Fruit fly (Drosophila melanogaster) whole organism, embryonic: ENCODE data around the gene Blm.

Experiments used
- Abd-B ChIP-seq: fragments of 200-800 bp; sonication (Bioruptor generic); optimal IDR thresholded peaks from 2 replicates; lab custom pipeline; 2018; ENCODE audit warnings: missing biosample characterization, mild to moderate bottlenecking, missing genetic modification characterization, moderate library complexity
- Adf1 ChIP-seq: fragments of 200-800 bp; sonication (Bioruptor generic); IDR thresholded peaks from 2 replicates; pipeline ENCODE4 v1.3.6; 2022; ENCODE audit warnings: missing biosample characterization, missing genetic modification characterization
- Asciz ChIP-seq: fragments of 200-800 bp; sonication (Bioruptor generic); optimal IDR thresholded peaks from 2 replicates; lab custom pipeline; 2017; ENCODE audit warnings: missing biosample characterization, mild to moderate bottlenecking, missing genetic modification characterization, missing genetic modification reagents
- Atf3 ChIP-seq: fragments of 200-800 bp; sonication (Bioruptor generic); optimal IDR thresholded peaks from 3 replicates; lab custom pipeline; 2016; ENCODE audit warnings: missing biosample characterization, missing genetic modification characterization
- BtbVII ChIP-seq: fragments of 200-800 bp; sonication (Bioruptor generic); optimal IDR thresholded peaks from 3 replicates; lab custom pipeline; 2017; ENCODE audit warnings: missing biosample characterization, mild to moderate bottlenecking, missing genetic modification characterization
- CG10209 ChIP-seq: fragments of 200-800 bp; sonication (Bioruptor generic); optimal IDR thresholded peaks from 3 replicates; lab custom pipeline; 2017; ENCODE audit warnings: missing biosample characterization, mild to moderate bottlenecking, missing genetic modification characterization, missing genetic modification reagents
- CG10959 ChIP-seq: fragments of 200-800 bp; sonication (Bioruptor generic); IDR thresholded peaks from 2 replicates; pipeline ENCODE4 v1.3.6; 2022; ENCODE audit warnings: missing biosample characterization, missing genetic modification characterization
- CG11398 ChIP-seq: fragments of 200-800 bp; sonication (Bioruptor generic); optimal IDR thresholded peaks from 2 replicates; lab custom pipeline; 2016; ENCODE audit warnings: missing biosample characterization, missing genetic modification characterization
- CG1233 ChIP-seq: fragments of 200-800 bp; sonication (Bioruptor generic); optimal IDR thresholded peaks from 4 replicates; lab custom pipeline; 2018; ENCODE audit warnings: missing biosample characterization, mild to moderate bottlenecking, missing genetic modification characterization
- CG14441 ChIP-seq: fragments of 200-800 bp; sonication (Bioruptor generic); IDR thresholded peaks from 2 replicates; pipeline ENCODE4 v1.3.6; 2022; ENCODE audit warnings: missing biosample characterization, missing genetic modification characterization
- CG17361 ChIP-seq: fragments of 200-800 bp; sonication (Bioruptor generic); IDR thresholded peaks from 3 replicates; pipeline ENCODE4 v1.3.6; 2022; ENCODE audit warnings: missing biosample characterization, missing genetic modification characterization
- CG2678 ChIP-seq: fragments of 200-800 bp; sonication (Bioruptor generic); optimal IDR thresholded peaks from 3 replicates; lab custom pipeline; 2019; ENCODE audit warnings: missing biosample characterization, mild to moderate bottlenecking, missing genetic modification characterization, moderate library complexity
- CG2712 ChIP-seq: fragments of 200-800 bp; optimal IDR thresholded peaks from 3 replicates; lab custom pipeline; 2019; ENCODE audit warnings: missing biosample characterization, mild to moderate bottlenecking, missing genetic modification characterization, moderate library complexity
- CG30431 ChIP-seq: fragments of 200-800 bp; sonication (Bioruptor generic); optimal IDR thresholded peaks from 2 replicates; lab custom pipeline; 2017; ENCODE audit warnings: missing biosample characterization, missing genetic modification characterization
- CG4424 ChIP-seq: fragments of 200-800 bp; sonication (Bioruptor generic); optimal IDR thresholded peaks from 3 replicates; lab custom pipeline; 2016; ENCODE audit warnings: missing biosample characterization, missing genetic modification characterization
- CG5180 ChIP-seq: fragments of 200-800 bp; sonication (Bioruptor generic); optimal IDR thresholded peaks from 3 replicates; lab custom pipeline; 2017; ENCODE audit warnings: missing biosample characterization, missing genetic modification characterization, mild to moderate bottlenecking, moderate library complexity, missing genetic modification reagents
- CG6854 ChIP-seq: fragments of 200-800 bp; sonication (Bioruptor generic); optimal IDR thresholded peaks from 3 replicates; lab custom pipeline; 2017; ENCODE audit warnings: missing biosample characterization, mild to moderate bottlenecking, missing genetic modification characterization
- CG8478 ChIP-seq: fragments of >200 bp; optimal IDR thresholded peaks from 2 replicates; lab custom pipeline; 2018
- CHES-1-like ChIP-seq: fragments of 200-800 bp; sonication (Bioruptor generic); optimal IDR thresholded peaks from 2 replicates; lab custom pipeline; 2016; ENCODE audit warnings: missing biosample characterization, missing genetic modification characterization
- D ChIP-seq, 2 experiments: fragments of 200-800 bp in 1 of 2; fragments of >200 bp in 1 of 2; sonication (Bioruptor generic) in 1 of 2; optimal IDR thresholded peaks; 2 replicates in 1 of 2; 3 replicates in 1 of 2; lab custom pipeline; 2017; ENCODE audit warnings: mild to moderate bottlenecking in 1 of 2, missing biosample characterization in 1 of 2, missing genetic modification characterization in 1 of 2, missing genetic modification reagents in 1 of 2
- Drgx ChIP-seq: fragments of 200-800 bp; sonication (Bioruptor generic); IDR thresholded peaks from 2 replicates; pipeline ENCODE4 v1.3.6; 2022; ENCODE audit warnings: missing biosample characterization, missing genetic modification characterization
- HLHmδ ChIP-seq: fragments of 200-800 bp; sonication (Bioruptor generic); optimal IDR thresholded peaks from 2 replicates; lab custom pipeline; 2018; ENCODE audit warnings: missing biosample characterization, mild to moderate bottlenecking, missing genetic modification characterization, moderate library complexity
- Hmx ChIP-seq: fragments of 200-800 bp; sonication (Bioruptor generic); optimal IDR thresholded peaks from 2 replicates; lab custom pipeline; 2016; ENCODE audit warnings: missing biosample characterization, missing genetic modification characterization
- Max ChIP-seq: fragments of 200-800 bp; sonication (Bioruptor generic); optimal IDR thresholded peaks from 2 replicates; lab custom pipeline; 2016; ENCODE audit warnings: missing biosample characterization, mild to moderate bottlenecking, missing genetic modification characterization
- Med ChIP-seq: fragments of 200-800 bp; sonication (Bioruptor generic); peaks from one replicate; lab custom pipeline; 2016; ENCODE audit warnings: missing biosample characterization, missing genetic modification characterization, mild to moderate bottlenecking, inconsistent platforms, moderate library complexity
- NC2α ChIP-seq: fragments of 200-800 bp; sonication (Bioruptor generic); optimal IDR thresholded peaks from 2 replicates; lab custom pipeline; 2016; ENCODE audit warnings: missing biosample characterization, missing genetic modification characterization
- Scr ChIP-seq: fragments of 200-800 bp; sonication (Bioruptor generic); IDR thresholded peaks from 2 replicates; pipeline ENCODE4 v1.3.6; 2022; ENCODE audit warnings: missing biosample characterization, missing genetic modification characterization; ENCODE audit not compliant: partially characterized antibody
- Sin3A ChIP-seq: fragments of >200 bp; optimal IDR thresholded peaks from 2 replicates; lab custom pipeline; 2018
- Vsx1 ChIP-seq: fragments of 200-800 bp; sonication (Bioruptor generic); optimal IDR thresholded peaks from 2 replicates; lab custom pipeline; 2017; ENCODE audit warnings: missing biosample characterization, mild to moderate bottlenecking, missing genetic modification characterization, missing genetic modification reagents
- YL-1 ChIP-seq: fragments of 200-800 bp; sonication (Bioruptor generic); optimal IDR thresholded peaks from 3 replicates; lab custom pipeline; 2017; ENCODE audit warnings: missing biosample characterization, mild to moderate bottlenecking, missing genetic modification characterization
- bsh ChIP-seq, 2 experiments: fragments of 200-800 bp; sonication (Bioruptor generic); optimal IDR thresholded peaks; 2 replicates each; lab custom pipeline; 2017 to 2018; ENCODE audit warnings: mild to moderate bottlenecking in 2 of 2, missing biosample characterization in 2 of 2, missing genetic modification characterization in 2 of 2, moderate library complexity in 1 of 2
- crp ChIP-seq, 2 experiments: fragments of 200-800 bp; sonication (Bioruptor generic); optimal IDR thresholded peaks; 2 replicates in 1 of 2; 3 replicates in 1 of 2; lab custom pipeline; 2017; ENCODE audit warnings: missing biosample characterization in 2 of 2, missing genetic modification characterization in 2 of 2, mild to moderate bottlenecking in 1 of 2, moderate library complexity in 1 of 2
- dmrt11E ChIP-seq: fragments of 200-800 bp; sonication (Bioruptor generic); optimal IDR thresholded peaks from 3 replicates; lab custom pipeline; 2018; ENCODE audit warnings: missing biosample characterization, mild to moderate bottlenecking, missing genetic modification characterization, moderate library complexity
- fd3F ChIP-seq: fragments of 200-800 bp; sonication (Bioruptor generic); optimal IDR thresholded peaks from 2 replicates; lab custom pipeline; 2018; ENCODE audit warnings: missing biosample characterization, mild to moderate bottlenecking, missing genetic modification characterization, moderate library complexity
- gce ChIP-seq: fragments of 200-800 bp; sonication (Bioruptor generic); IDR thresholded peaks from 3 replicates; pipeline ENCODE4 v1.3.6; 2022; ENCODE audit warnings: missing biosample characterization, missing genetic modification characterization
- gcm ChIP-seq: fragments of 200-800 bp; sonication (Bioruptor generic); optimal IDR thresholded peaks from 2 replicates; lab custom pipeline; 2019; ENCODE audit warnings: missing biosample characterization, mild to moderate bottlenecking, missing genetic modification characterization, moderate library complexity
- grn ChIP-seq: fragments of 200-800 bp; sonication (Bioruptor generic); optimal IDR thresholded peaks from 3 replicates; lab custom pipeline; 2017; ENCODE audit warnings: missing biosample characterization, missing genetic modification characterization
- h ChIP-seq: fragments of >200 bp; optimal IDR thresholded peaks from 2 replicates; lab custom pipeline; 2017
- ham ChIP-seq: fragments of 200-800 bp; sonication (Bioruptor generic); IDR thresholded peaks from 2 replicates; pipeline ENCODE4 v1.3.6; 2022; ENCODE audit warnings: missing biosample characterization, missing genetic modification characterization
- hkb ChIP-seq, 2 experiments: fragments of 200-800 bp in 1 of 2; fragments of >200 bp in 1 of 2; sonication (Bioruptor generic) in 1 of 2; IDR thresholded peaks in 1 of 2; optimal IDR thresholded peaks in 1 of 2; 2 replicates each; pipeline versions ENCODE4 v1.3.6 to Lab custom; 2017 to 2022; ENCODE audit warnings: missing biosample characterization in 1 of 2, missing genetic modification characterization in 1 of 2
- lola ChIP-seq, 3 experiments: fragments of >200 bp in 2 of 3; fragments of 200-800 bp in 1 of 3; sonication (Bioruptor generic) in 1 of 3; optimal IDR thresholded peaks; 2 replicates each; lab custom pipeline; 2017 to 2019; ENCODE audit warnings: missing biosample characterization in 3 of 3, missing genetic modification characterization in 3 of 3, mild to moderate bottlenecking in 1 of 3, moderate library complexity in 1 of 3
- nerfin-2 ChIP-seq: fragments of 200-800 bp; sonication (Bioruptor generic); IDR thresholded peaks from 2 replicates; pipeline ENCODE4 v1.3.6; 2022; ENCODE audit warnings: missing biosample characterization, missing genetic modification characterization; ENCODE audit not compliant: partially characterized antibody
- nmo ChIP-seq: fragments of 200-800 bp; sonication (Bioruptor generic); optimal IDR thresholded peaks from 2 replicates; lab custom pipeline; 2018; ENCODE audit warnings: missing biosample characterization, mild to moderate bottlenecking, missing genetic modification characterization, moderate library complexity
- oc ChIP-seq: fragments of 200-800 bp; sonication (Bioruptor generic); optimal IDR thresholded peaks from 2 replicates; lab custom pipeline; 2018; ENCODE audit warnings: missing biosample characterization, mild to moderate bottlenecking, missing genetic modification characterization, moderate library complexity
- onecut ChIP-seq: fragments of 200-800 bp; sonication (Bioruptor generic); IDR thresholded peaks from 2 replicates; pipeline ENCODE4 v1.3.6; 2022; ENCODE audit warnings: missing biosample characterization, missing genetic modification characterization
- pb ChIP-seq: fragments of 200-800 bp; sonication (Bioruptor generic); optimal IDR thresholded peaks from 3 replicates; lab custom pipeline; 2016; ENCODE audit warnings: missing biosample characterization, missing genetic modification characterization
- pita ChIP-seq: fragments of 200-800 bp; sonication (Bioruptor generic); optimal IDR thresholded peaks from 2 replicates; lab custom pipeline; 2017; ENCODE audit warnings: missing biosample characterization, mild to moderate bottlenecking, missing genetic modification characterization
- sim ChIP-seq: fragments of 200-800 bp; sonication (Bioruptor generic); IDR thresholded peaks from 2 replicates; pipeline ENCODE4 v1.3.6; 2022; ENCODE audit warnings: missing biosample characterization, missing genetic modification characterization
- sr ChIP-seq: fragments of 200-800 bp; sonication (Bioruptor generic); IDR thresholded peaks from 3 replicates; pipeline ENCODE4 v1.3.6; 2022; ENCODE audit warnings: missing biosample characterization, missing genetic modification characterization
- trem ChIP-seq: fragments of 200-800 bp; optimal IDR thresholded peaks from 3 replicates; lab custom pipeline; 2019; ENCODE audit warnings: missing biosample characterization, mild to moderate bottlenecking, missing genetic modification characterization, moderate library complexity
- vvl ChIP-seq: fragments of 200-800 bp; sonication (Bioruptor generic); IDR thresholded peaks from 2 replicates; pipeline ENCODE4 v1.3.6; 2022; ENCODE audit warnings: missing biosample characterization, missing genetic modification characterization

The Blm gene

dm6 chr3R:11735337-11735736, 6.2 kb downstream of the Blm start, which contains the start of gene CG14721 (continued):
- TF ChIP-seq grn (GFP tag; lab: Kevin White, UChicago) (no peak), onecut (GFP tag; lab: Robert Waterston, UW) (no peak), h (lab: Kevin White, UChicago) (no peak), nmo (peak; percentile 54), HLHmδ (GFP tag; lab: Kevin White, UChicago) (no peak), Asciz (GFP tag; lab: Kevin White, UChicago) (no peak), lola (GFP tag; optimal IDR thresholded peaks at IDR 0.05; lab: Kevin White, UChicago) (no peak), gce (GFP tag; lab: Robert Waterston, UW) (no peak), Drgx (GFP tag; lab: Robert Waterston, UW) (no peak), CG11398 (GFP tag; lab: Kevin White, UChicago) (no peak), CG10959 (GFP tag; lab: Robert Waterston, UW) (no peak), Max (GFP tag; lab: Kevin White, UChicago) (peak; percentile 68), pb (GFP tag; lab: Kevin White, UChicago) (no peak), pita (GFP tag; lab: Kevin White, UChicago) (no peak), bsh (GFP tag; optimal IDR thresholded peaks at IDR 0.05; lab: Kevin White, UChicago) (no peak), Atf3 (GFP tag; lab: Kevin White, UChicago) (no peak), CG8478 (lab: Kevin White, UChicago) (no peak), trem (tag; lab: Kevin White, UChicago) (peak; percentile 99), oc (no peak), ham (GFP tag; lab: Robert Waterston, UW) (no peak), CG17361 (no peak), CG1233 (GFP tag; lab: Kevin White, UChicago) (no peak), CG2712 (tag; lab: Kevin White, UChicago) (no peak), sr (GFP tag; lab: Robert Waterston, UW) (no peak), NC2α (GFP tag; lab: Kevin White, UChicago) (no peak), CHES-1-like (GFP tag; lab: Kevin White, UChicago) (peak; percentile 15), hkb (optimal IDR thresholded peaks at IDR 0.05; lab: Kevin White, UChicago) (no peak), hkb (GFP tag; IDR thresholded peaks at IDR 0.05; lab: Robert Waterston, UW) (0 out of 2 replicates have a peak, but pooled peaks have one; percentile 17), Hmx (GFP tag; lab: Kevin White, UChicago) (no peak), Vsx1 (GFP tag; lab: Kevin White, UChicago) (no peak), Adf1 (peak; percentile 32), CG4424 (peak; percentile 48), CG2678 (tag; lab: Kevin White, UChicago) (no peak), CG30431 (GFP tag; lab: Kevin White, UChicago) (no peak), CG6854 (GFP tag; lab: Kevin White, UChicago) (no peak), CG14441 (GFP tag; lab: Robert Waterston, UW) (no peak), YL-1 (GFP tag; lab: Kevin White, UChicago) (peak; percentile 31), CG5180 (no peak), crp (GFP tag; optimal IDR thresholded peaks at IDR 0.05; lab: Kevin White, UChicago) (peak in 1 of 2 experiments; percentile 52), Med (GFP tag; lab: Kevin White, UChicago) (peak; percentile 88), BtbVII (GFP tag; lab: Kevin White, UChicago) (no peak), Abd-B (GFP tag; lab: Kevin White, UChicago) (no peak), dmrt11E (tag; lab: Kevin White, UChicago) (no peak), fd3F (GFP tag; lab: Kevin White, UChicago) (no peak), CG10209 (GFP tag; lab: Kevin White, UChicago) (no peak), D (optimal IDR thresholded peaks at IDR 0.05; lab: Kevin White, UChicago) (no peak), D (GFP tag; optimal IDR thresholded peaks at IDR 0.05; lab: Kevin White, UChicago) (no peak), Scr (GFP tag; lab: Robert Waterston, UW) (peak; percentile 68), Sin3A (lab: Kevin White, UChicago) (peak; percentile 78), sim (GFP tag; lab: Robert Waterston, UW) (no peak), nerfin-2 (GFP tag; lab: Robert Waterston, UW) (no peak), vvl (GFP tag; lab: Robert Waterston, UW) (peak; percentile 51), gcm (GFP tag; lab: Kevin White, UChicago) (no peak)
